Fruit fly (Drosophila melanogaster) whole organism, prepupa: ENCODE measurements around the gene DIP-zeta.

Experiments used
- CG10631 ChIP-seq: fragments of 200-800 bp; sonication (Bioruptor generic); optimal IDR thresholded peaks from 2 replicates; lab custom pipeline; 2016; ENCODE audit warnings: missing biosample characterization, missing genetic modification characterization
- CG10669 ChIP-seq: fragments of 200-800 bp; sonication (Bioruptor generic); optimal IDR thresholded peaks from 3 replicates; lab custom pipeline; 2018; ENCODE audit warnings: missing biosample characterization, mild to moderate bottlenecking, missing genetic modification characterization, moderate library complexity
- CG15336 ChIP-seq: fragments of 200-800 bp; sonication (Bioruptor generic); IDR thresholded peaks from 2 replicates; pipeline ENCODE4 v1.3.6; 2022; ENCODE audit warnings: missing biosample characterization, missing genetic modification characterization
- CG16779 ChIP-seq: fragments of 200-800 bp; sonication (Bioruptor generic); optimal IDR thresholded peaks from 3 replicates; lab custom pipeline; 2017; ENCODE audit warnings: missing biosample characterization, mild to moderate bottlenecking, missing genetic modification characterization
- CG3919 ChIP-seq: fragments of 200-800 bp; sonication (Bioruptor generic); optimal IDR thresholded peaks from 3 replicates; lab custom pipeline; 2016; ENCODE audit warnings: missing biosample characterization, missing genetic modification characterization
- CG6276 ChIP-seq: fragments of 200-800 bp; sonication (Bioruptor generic); optimal IDR thresholded peaks from 2 replicates; lab custom pipeline; 2017; ENCODE audit warnings: missing biosample characterization, mild to moderate bottlenecking, missing genetic modification characterization
- CG6792 ChIP-seq: fragments of 200-800 bp; sonication (Bioruptor generic); optimal IDR thresholded peaks from 3 replicates; lab custom pipeline; 2016; ENCODE audit warnings: missing biosample characterization, missing genetic modification characterization
- CG6808 ChIP-seq: fragments of 200-800 bp; sonication (Bioruptor generic); optimal IDR thresholded peaks from 3 replicates; lab custom pipeline; 2017; ENCODE audit warnings: missing biosample characterization, missing genetic modification characterization, mild to moderate bottlenecking, moderate library complexity, missing genetic modification reagents
- CG6854 ChIP-seq: fragments of 200-800 bp; sonication (Bioruptor generic); optimal IDR thresholded peaks from 2 replicates; lab custom pipeline; 2017; ENCODE audit warnings: missing biosample characterization, mild to moderate bottlenecking, missing genetic modification characterization
- CG9139 ChIP-seq: fragments of 200-800 bp; sonication (Bioruptor generic); optimal IDR thresholded peaks from 3 replicates; lab custom pipeline; 2017; ENCODE audit warnings: missing biosample characterization, mild to moderate bottlenecking, missing genetic modification characterization
- Eip75B ChIP-seq: fragments of 200-800 bp; sonication (Bioruptor generic); optimal IDR thresholded peaks from 3 replicates; lab custom pipeline; 2016; ENCODE audit warnings: missing biosample characterization, missing genetic modification characterization
- Eip78C ChIP-seq: fragments of 200-800 bp; sonication (Bioruptor generic); peaks from one replicate; lab custom pipeline; 2016; ENCODE audit warnings: missing biosample characterization, missing genetic modification characterization
- Eip93F ChIP-seq: fragments of 200-800 bp; sonication (Bioruptor generic); optimal IDR thresholded peaks from 2 replicates; lab custom pipeline; 2016; ENCODE audit warnings: missing biosample characterization, mild to moderate bottlenecking, missing genetic modification characterization
- Ets21C ChIP-seq: fragments of 200-800 bp; sonication (Bioruptor generic); optimal IDR thresholded peaks from 3 replicates; lab custom pipeline; 2016; ENCODE audit warnings: missing biosample characterization, missing genetic modification characterization
- Ets96B ChIP-seq: fragments of 200-800 bp; optimal IDR thresholded peaks from 2 replicates; lab custom pipeline; 2019; ENCODE audit warnings: missing biosample characterization, mild to moderate bottlenecking, missing genetic modification characterization, moderate library complexity
- Gug ChIP-seq: fragments of 200-800 bp; sonication (Bioruptor generic); IDR thresholded peaks from 2 replicates; pipeline ENCODE4 v1.3.6; 2022; ENCODE audit warnings: missing biosample characterization, missing genetic modification characterization
- Hr39 ChIP-seq: fragments of 200-800 bp; sonication (Bioruptor generic); optimal IDR thresholded peaks from 2 replicates; lab custom pipeline; 2016; ENCODE audit warnings: missing biosample characterization, missing genetic modification characterization
- Hr4 ChIP-seq: fragments of 200-800 bp; sonication (Bioruptor generic); optimal IDR thresholded peaks from 3 replicates; lab custom pipeline; 2016; ENCODE audit warnings: missing biosample characterization, missing genetic modification characterization
- Met ChIP-seq: fragments of 200-800 bp; sonication (Bioruptor generic); optimal IDR thresholded peaks from 3 replicates; lab custom pipeline; 2016; ENCODE audit warnings: missing biosample characterization, missing genetic modification characterization
- Sox14 ChIP-seq: fragments of 200-800 bp; sonication (Bioruptor generic); optimal IDR thresholded peaks from 3 replicates; lab custom pipeline; 2016; ENCODE audit warnings: missing biosample characterization, missing genetic modification characterization
- Sox15 ChIP-seq: fragments of 200-800 bp; sonication (Bioruptor generic); optimal IDR thresholded peaks from 3 replicates; lab custom pipeline; 2016; ENCODE audit warnings: missing biosample characterization, missing genetic modification characterization
- achi ChIP-seq: fragments of 200-800 bp; sonication (Bioruptor generic); optimal IDR thresholded peaks from 3 replicates; lab custom pipeline; 2016; ENCODE audit warnings: missing biosample characterization, missing genetic modification characterization
- dac ChIP-seq: fragments of 200-800 bp; sonication (Bioruptor generic); optimal IDR thresholded peaks from 2 replicates; lab custom pipeline; 2017; ENCODE audit warnings: missing biosample characterization, mild to moderate bottlenecking, missing genetic modification characterization
- eg ChIP-seq: fragments of 200-800 bp; sonication (Bioruptor generic); IDR thresholded peaks from 3 replicates; pipeline ENCODE4 v1.3.6; 2022; ENCODE audit warnings: missing biosample characterization, missing genetic modification characterization
- esn ChIP-seq: fragments of 200-800 bp; sonication (Bioruptor generic); optimal IDR thresholded peaks from 2 replicates; lab custom pipeline; 2016; ENCODE audit warnings: missing biosample characterization, mild to moderate bottlenecking, missing genetic modification characterization, moderate library complexity
- fd85E ChIP-seq: fragments of 200-800 bp; sonication (Bioruptor generic); optimal IDR thresholded peaks from 3 replicates; lab custom pipeline; 2016; ENCODE audit warnings: missing biosample characterization, missing genetic modification characterization
- pdm3 ChIP-seq: fragments of 200-800 bp; sonication (Bioruptor generic); optimal IDR thresholded peaks from 3 replicates; lab custom pipeline; 2016; ENCODE audit warnings: missing biosample characterization, missing genetic modification characterization
- salr ChIP-seq, 2 experiments: fragments of 200-800 bp; sonication (Bioruptor generic); optimal IDR thresholded peaks; 3 replicates each; lab custom pipeline; 2016 to 2018; ENCODE audit warnings: missing biosample characterization in 2 of 2, missing genetic modification characterization in 2 of 2, mild to moderate bottlenecking in 1 of 2
- ss ChIP-seq, 2 experiments: fragments of 200-800 bp; sonication (Bioruptor generic); optimal IDR thresholded peaks; 2 replicates in 1 of 2; 3 replicates in 1 of 2; lab custom pipeline; 2017 to 2018; ENCODE audit warnings: mild to moderate bottlenecking in 2 of 2, missing biosample characterization in 2 of 2, missing genetic modification characterization in 2 of 2, moderate library complexity in 1 of 2
- svp ChIP-seq: fragments of 200-800 bp; sonication (Bioruptor generic); peaks from one replicate; lab custom pipeline; 2016; ENCODE audit warnings: missing biosample characterization, missing genetic modification characterization

Gene DIP-zeta

dm6 chr2L:9071094-9071612 is at the start of gene DIP-zeta:
Gene DIP-zeta, minus strand, starts transcription at chr2L:9071164.
- TF ChIP-seq esn (no peak), Met (GFP tag; lab: Kevin White, UChicago) (no peak), svp (peak; percentile 20)
- TF ChIP-seq, all 60 proteins: peak for 1

- no peak for TF ChIP-seq Hr39 (GFP tag; lab: Kevin White, UChicago)
- no peak for TF ChIP-seq ss (GFP tag; optimal IDR thresholded peaks at IDR 0.05; lab: Kevin White, UChicago)
- TF ChIP-seq salr (GFP tag; optimal IDR thresholded peaks at IDR 0.05; lab: Kevin White, UChicago): no peak
- no peak for TF ChIP-seq CG10631 (GFP tag; lab: Kevin White, UChicago)
- TF ChIP-seq Eip75B: no peak
- no peak for TF ChIP-seq Eip78C (GFP tag; lab: Kevin White, UChicago)
- no peak for TF ChIP-seq Ets21C
- TF ChIP-seq CG6854 (GFP tag; lab: Kevin White, UChicago): no peak
- no peak for TF ChIP-seq Hr4 (GFP tag; lab: Kevin White, UChicago)
- no peak for TF ChIP-seq CG6808 (GFP tag; lab: Kevin White, UChicago)
- no peak for TF ChIP-seq CG10669 (GFP tag; lab: Kevin White, UChicago)
- TF ChIP-seq CG16779: no peak
Measured at dm6 chr2L:9111514-9111913, 40.5 kb upstream of the DIP-zeta start, which contains the start of gene Or30a. Gene Or30a, plus strand, starts transcription at chr2L:9111814.

DNA sequence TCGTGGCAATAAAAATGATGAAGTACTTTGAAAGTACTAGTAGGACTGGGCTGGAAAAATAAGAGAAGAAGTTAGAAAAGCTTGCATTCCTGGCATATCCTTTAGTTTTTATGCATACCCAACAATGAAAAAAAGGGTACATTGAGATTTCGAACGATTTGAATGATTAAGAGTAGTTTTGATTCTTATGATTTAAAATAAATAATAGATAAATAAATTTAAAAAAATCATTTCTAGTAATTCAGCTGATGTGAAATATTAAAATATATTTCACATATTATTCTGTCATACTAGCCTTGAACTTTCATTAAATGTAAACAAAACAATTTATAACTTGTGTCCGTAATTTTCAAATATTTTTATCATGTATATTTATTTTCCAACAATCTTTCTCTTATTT is 26.3 kb upstream of the DIP-zeta start, which contains the start of gene CG31609:
TSS of gene CG31609 (plus strand) at position 301 of the 400 bp plus-strand sequence.
- no peak for TF ChIP-seq Ets96B (tag; lab: Kevin White, UChicago)
- TF ChIP-seq, all 60 proteins: peak for 0

DNA sequence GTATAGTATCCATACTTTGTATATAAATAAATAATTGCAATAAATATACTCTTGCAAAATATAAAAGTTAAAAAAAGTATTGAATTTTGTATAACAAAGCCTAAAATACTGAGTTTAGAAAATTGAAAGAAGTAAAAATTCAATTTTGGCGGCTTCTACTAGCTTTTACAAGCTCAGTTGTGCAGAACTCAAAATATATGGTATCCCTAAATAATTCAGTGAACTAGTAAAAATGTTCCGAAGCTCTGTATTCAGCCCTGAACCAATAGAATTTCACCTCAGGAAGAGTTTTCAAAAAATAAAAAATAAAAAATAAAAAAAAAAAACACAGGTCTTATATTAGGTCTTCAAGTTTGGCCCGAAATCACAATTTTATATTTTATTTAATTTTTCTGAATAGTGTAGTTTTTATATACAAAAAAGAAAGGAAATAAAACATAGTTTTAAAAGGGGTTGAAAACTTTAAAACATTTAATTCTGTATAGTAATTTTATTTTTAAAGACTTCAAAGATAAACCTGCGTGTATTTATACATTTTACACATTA is 18.7 kb upstream of the DIP-zeta start:
- TF ChIP-seq eg (GFP tag; lab: Robert Waterston, UW) (peak; percentile 70; the same call in 1 of the 3 replicates), Eip93F (GFP tag; lab: Kevin White, UChicago) (no peak)

dm6 chr2L:9083807-9084206 is 12.8 kb upstream of the DIP-zeta start, which contains the start of gene Toll-4:
Gene Toll-4, plus strand, starts transcription at chr2L:9084107.
- TF ChIP-seq Ets96B (tag; lab: Kevin White, UChicago): no peak
- no peak for TF ChIP-seq Hr4 (GFP tag; lab: Kevin White, UChicago)
- no peak for TF ChIP-seq Sox15
- TF ChIP-seq fd85E (GFP tag; lab: Kevin White, UChicago): no peak
- TF ChIP-seq pdm3: no peak
- no peak for TF ChIP-seq Eip93F (GFP tag; lab: Kevin White, UChicago)
- no peak for TF ChIP-seq Ets21C

- TF ChIP-seq CG3919 (no peak), achi (GFP tag; lab: Kevin White, UChicago) (no peak), Sox14 (no peak), fd85E (GFP tag; lab: Kevin White, UChicago) (no peak), Gug (GFP tag; lab: Robert Waterston, UW) (no peak), CG6276 (GFP tag; lab: Kevin White, UChicago) (no peak), dac (GFP tag; lab: Kevin White, UChicago) (no peak), CG9139 (no peak), CG6792 (GFP tag; lab: Kevin White, UChicago) (no peak), Met (GFP tag; lab: Kevin White, UChicago) (no peak), CG15336 (GFP tag; lab: Robert Waterston, UW) (no peak)
Measured at dm6 chr2L:9082750-9083149, 11.8 kb upstream of the DIP-zeta start.
